Fruit fly (Drosophila melanogaster) whole organism, embryonic: ENCODE data around the gene Cyp12a4.
A peak's percentile ranks its signal among the peaks of the same experiment; 100 is the strongest.

ENCODE experiments used
- Ada2b ChIP-seq: fragments of 200-800 bp; sonication (Bioruptor generic); IDR thresholded peaks from 2 replicates; pipeline ENCODE4 v1.3.6; 2022; ENCODE audit warnings: missing biosample characterization, missing genetic modification characterization
- Antp ChIP-seq: fragments of 200-800 bp; sonication (Bioruptor generic); optimal IDR thresholded peaks from 3 replicates; lab custom pipeline; 2016; ENCODE audit warnings: missing biosample characterization, missing genetic modification characterization
- Bteb2 ChIP-seq: fragments of 200-800 bp; sonication (Bioruptor generic); optimal IDR thresholded peaks from 2 replicates; lab custom pipeline; 2016; ENCODE audit warnings: missing biosample characterization, missing genetic modification characterization
- CG10959 ChIP-seq: fragments of 200-800 bp; sonication (Bioruptor generic); IDR thresholded peaks from 2 replicates; pipeline ENCODE4 v1.3.6; 2022; ENCODE audit warnings: missing biosample characterization, missing genetic modification characterization
- CG12299 ChIP-seq: fragments of 200-800 bp; sonication (Bioruptor generic); optimal IDR thresholded peaks from 2 replicates; lab custom pipeline; 2018; ENCODE audit warnings: missing biosample characterization, mild to moderate bottlenecking, missing genetic modification characterization
- CG1233 ChIP-seq: fragments of 200-800 bp; sonication (Bioruptor generic); optimal IDR thresholded peaks from 4 replicates; lab custom pipeline; 2018; ENCODE audit warnings: missing biosample characterization, mild to moderate bottlenecking, missing genetic modification characterization
- CG14710 ChIP-seq: fragments of 200-800 bp; sonication (Bioruptor generic); optimal IDR thresholded peaks from 3 replicates; lab custom pipeline; 2019; ENCODE audit warnings: missing biosample characterization, mild to moderate bottlenecking, missing genetic modification characterization, moderate library complexity
- CG16863 ChIP-seq: fragments of 200-800 bp; sonication (Bioruptor generic); optimal IDR thresholded peaks from 3 replicates; lab custom pipeline; 2016; ENCODE audit warnings: missing biosample characterization, missing genetic modification characterization
- CG17912 ChIP-seq: fragments of 200-800 bp; sonication (Bioruptor generic); optimal IDR thresholded peaks from 2 replicates; lab custom pipeline; 2018; ENCODE audit warnings: missing biosample characterization, mild to moderate bottlenecking, missing genetic modification characterization
- CG1792 ChIP-seq: fragments of 200-800 bp; sonication (Bioruptor generic); optimal IDR thresholded peaks from 2 replicates; lab custom pipeline; 2016; ENCODE audit warnings: missing biosample characterization, missing genetic modification characterization
- CG18619 ChIP-seq: fragments of 200-800 bp; sonication (Bioruptor generic); optimal IDR thresholded peaks from 3 replicates; lab custom pipeline; 2017; ENCODE audit warnings: missing biosample characterization, mild to moderate bottlenecking, missing genetic modification characterization
- CG18764 ChIP-seq: fragments of 200-800 bp; sonication (Bioruptor generic); optimal IDR thresholded peaks from 3 replicates; lab custom pipeline; 2016; ENCODE audit warnings: missing biosample characterization, missing genetic modification characterization
- CG31224 ChIP-seq: fragments of 200-800 bp; sonication (Bioruptor generic); IDR thresholded peaks from 2 replicates; pipeline ENCODE4 v1.3.6; 2022; ENCODE audit warnings: missing biosample characterization, missing genetic modification characterization
- CG34376 ChIP-seq: fragments of 200-800 bp; sonication (Bioruptor generic); optimal IDR thresholded peaks from 2 replicates; lab custom pipeline; 2018; ENCODE audit warnings: missing biosample characterization, mild to moderate bottlenecking, missing genetic modification characterization
- CG3726 ChIP-seq: fragments of 200-800 bp; sonication (Bioruptor generic); IDR thresholded peaks from 3 replicates; pipeline ENCODE4, ENCODE4 v1.3.6; 2022; ENCODE audit warnings: missing biosample characterization, missing genetic modification characterization
- CG4328 ChIP-seq: fragments of 200-800 bp; sonication (Bioruptor generic); optimal IDR thresholded peaks from 3 replicates; lab custom pipeline; 2017; ENCODE audit warnings: missing biosample characterization, missing genetic modification reagents, missing genetic modification characterization
- CG4730 ChIP-seq: fragments of 200-800 bp; sonication (Bioruptor generic); IDR thresholded peaks from 2 replicates; pipeline ENCODE4 v1.3.6; 2022; ENCODE audit warnings: missing biosample characterization, missing genetic modification characterization
- CG6175 ChIP-seq: fragments of 200-800 bp; sonication (Bioruptor generic); IDR thresholded peaks from 3 replicates; pipeline ENCODE4 v1.3.6; 2022; ENCODE audit warnings: missing biosample characterization, missing genetic modification characterization
- CG6683 ChIP-seq: fragments of 200-800 bp; sonication (Bioruptor generic); optimal IDR thresholded peaks from 2 replicates; lab custom pipeline; 2017; ENCODE audit warnings: missing biosample characterization, mild to moderate bottlenecking, missing genetic modification characterization, missing genetic modification reagents
- CG6791 ChIP-seq: fragments of 200-800 bp; sonication (Bioruptor generic); IDR thresholded peaks from 3 replicates; pipeline ENCODE4 v1.3.6; 2022; ENCODE audit warnings: missing biosample characterization, missing genetic modification characterization; ENCODE audit not compliant: partially characterized antibody
- CG8924 ChIP-seq: fragments of 200-800 bp; optimal IDR thresholded peaks from 3 replicates; lab custom pipeline; 2019; ENCODE audit warnings: missing biosample characterization, mild to moderate bottlenecking, missing genetic modification characterization, moderate library complexity
- CG9437 ChIP-seq: fragments of 200-800 bp; sonication (Bioruptor generic); optimal IDR thresholded peaks from 2 replicates; lab custom pipeline; 2018; ENCODE audit warnings: missing biosample characterization, mild to moderate bottlenecking, missing genetic modification characterization
- Dad ChIP-seq: fragments of 200-800 bp; sonication (Bioruptor generic); optimal IDR thresholded peaks from 3 replicates; lab custom pipeline; 2016; ENCODE audit warnings: missing biosample characterization, missing genetic modification characterization
- ERR ChIP-seq: fragments of 200-800 bp; sonication (Bioruptor generic); optimal IDR thresholded peaks from 2 replicates; lab custom pipeline; 2016; ENCODE audit warnings: missing biosample characterization, missing genetic modification characterization
- Elba2 ChIP-seq: fragments of 200-800 bp; sonication (Bioruptor generic); optimal IDR thresholded peaks from 3 replicates; lab custom pipeline; 2016; ENCODE audit warnings: missing biosample characterization, missing genetic modification characterization
- Gsc ChIP-seq: fragments of 200-800 bp; sonication (Bioruptor generic); IDR thresholded peaks from 2 replicates; pipeline ENCODE4 v1.3.6; 2022; ENCODE audit warnings: missing biosample characterization, missing genetic modification characterization
- HLH54F ChIP-seq: fragments of 200-800 bp; sonication (Bioruptor generic); optimal IDR thresholded peaks from 3 replicates; lab custom pipeline; 2016; ENCODE audit warnings: missing biosample characterization, missing genetic modification characterization
- Hmx ChIP-seq: fragments of 200-800 bp; sonication (Bioruptor generic); optimal IDR thresholded peaks from 2 replicates; lab custom pipeline; 2016; ENCODE audit warnings: missing biosample characterization, missing genetic modification characterization
- Hr51 ChIP-seq, 2 experiments: fragments of 200-800 bp; sonication (Bioruptor generic); optimal IDR thresholded peaks; 2 replicates in 1 of 2; 3 replicates in 1 of 2; lab custom pipeline; 2016 to 2018; ENCODE audit warnings: missing biosample characterization in 2 of 2, missing genetic modification characterization in 2 of 2, mild to moderate bottlenecking in 1 of 2, moderate library complexity in 1 of 2
- Lhr ChIP-seq: fragments of 200-800 bp; sonication (Bioruptor generic); optimal IDR thresholded peaks from 3 replicates; lab custom pipeline; 2017; ENCODE audit warnings: mild to moderate bottlenecking, missing biosample characterization, missing genetic modification reagents, missing genetic modification characterization
- Meics ChIP-seq: fragments of 200-800 bp; sonication (Bioruptor generic); optimal IDR thresholded peaks from 2 replicates; lab custom pipeline; 2017; ENCODE audit warnings: missing biosample characterization, mild to moderate bottlenecking, missing genetic modification characterization
- NC2β ChIP-seq: fragments of 200-800 bp; sonication (Bioruptor generic); optimal IDR thresholded peaks from 2 replicates; lab custom pipeline; 2016; ENCODE audit warnings: missing biosample characterization, missing genetic modification characterization
- NK7.1 ChIP-seq: fragments of 200-800 bp; sonication (Bioruptor generic); optimal IDR thresholded peaks from 3 replicates; lab custom pipeline; 2016; ENCODE audit warnings: missing biosample characterization, missing genetic modification characterization
- NfI ChIP-seq: fragments of 200-800 bp; sonication (Bioruptor generic); optimal IDR thresholded peaks from 3 replicates; lab custom pipeline; 2018; ENCODE audit warnings: missing biosample characterization, mild to moderate bottlenecking, missing genetic modification characterization, moderate library complexity
- Rfx ChIP-seq: fragments of 200-800 bp; sonication (Bioruptor generic); IDR thresholded peaks from 2 replicates; pipeline ENCODE4 v1.3.6; 2022; ENCODE audit warnings: missing biosample characterization, missing genetic modification characterization
- Ssrp ChIP-seq: fragments of 200-800 bp; sonication (Bioruptor generic); optimal IDR thresholded peaks from 2 replicates; lab custom pipeline; 2018; ENCODE audit warnings: missing biosample characterization, mild to moderate bottlenecking, missing genetic modification characterization, moderate library complexity
- Taf1 ChIP-seq: fragments of 200-800 bp; sonication (Bioruptor generic); IDR thresholded peaks from 2 replicates; pipeline ENCODE4 v1.3.6; 2022; ENCODE audit warnings: missing biosample characterization, missing genetic modification characterization
- Xrp1 ChIP-seq: fragments of 200-800 bp; sonication (Bioruptor generic); IDR thresholded peaks from 2 replicates; pipeline ENCODE4 v1.3.6; 2022; ENCODE audit warnings: missing biosample characterization, missing genetic modification characterization
- amos ChIP-seq: fragments of 200-800 bp; sonication (Bioruptor generic); IDR thresholded peaks from 2 replicates; pipeline ENCODE4 v1.3.6; 2022; ENCODE audit warnings: missing biosample characterization, missing genetic modification characterization; ENCODE audit not compliant: partially characterized antibody
- en ChIP-seq: fragments of 200-800 bp; sonication (Bioruptor generic); optimal IDR thresholded peaks from 2 replicates; lab custom pipeline; 2016; ENCODE audit warnings: missing biosample characterization, missing genetic modification characterization
- ewg ChIP-seq: fragments of 200-800 bp; sonication (Bioruptor generic); optimal IDR thresholded peaks from 3 replicates; lab custom pipeline; 2017; ENCODE audit warnings: mild to moderate bottlenecking, missing biosample characterization, missing genetic modification reagents, missing genetic modification characterization
- fd64A ChIP-seq: fragments of 200-800 bp; sonication (Bioruptor generic); optimal IDR thresholded peaks from 3 replicates; lab custom pipeline; 2018; ENCODE audit warnings: missing biosample characterization, mild to moderate bottlenecking, missing genetic modification characterization
- hb ChIP-seq: fragments of 200-800 bp; sonication (Bioruptor generic); IDR thresholded peaks from 3 replicates; pipeline ENCODE4 v1.3.6; 2022; ENCODE audit warnings: missing biosample characterization, missing genetic modification characterization; ENCODE audit not compliant: partially characterized antibody
- pros ChIP-seq: fragments of 200-800 bp; sonication (Bioruptor generic); optimal IDR thresholded peaks from 3 replicates; lab custom pipeline; 2019; ENCODE audit warnings: missing biosample characterization, mild to moderate bottlenecking, missing genetic modification characterization, moderate library complexity
- ro ChIP-seq: fragments of 200-800 bp; sonication (Bioruptor generic); IDR thresholded peaks from 2 replicates; pipeline ENCODE4 v1.3.6; 2022; ENCODE audit warnings: missing biosample characterization, missing genetic modification characterization
- slou ChIP-seq: fragments of 200-800 bp; sonication (Bioruptor generic); optimal IDR thresholded peaks from 3 replicates; lab custom pipeline; 2016; ENCODE audit warnings: missing biosample characterization, missing genetic modification characterization
- sqz ChIP-seq: fragments of 200-800 bp; sonication (Bioruptor generic); optimal IDR thresholded peaks from 3 replicates; lab custom pipeline; 2018; ENCODE audit warnings: missing biosample characterization, mild to moderate bottlenecking, missing genetic modification characterization
- tgo ChIP-seq: fragments of 200-800 bp; sonication (Bioruptor generic); IDR thresholded peaks from 3 replicates; pipeline ENCODE4 v1.3.6; 2022; ENCODE audit warnings: missing biosample characterization, missing genetic modification characterization
- tll ChIP-seq, 2 experiments: fragments of 200-800 bp in 1 of 2; fragments of >200 bp in 1 of 2; sonication (Bioruptor generic) in 1 of 2; optimal IDR thresholded peaks; 2 replicates each; lab custom pipeline; 2017 to 2019; ENCODE audit warnings: missing biosample characterization in 2 of 2, missing genetic modification characterization in 2 of 2, mild to moderate bottlenecking in 1 of 2, moderate library complexity in 1 of 2
- vfl ChIP-seq: fragments of 200-800 bp; sonication (Bioruptor generic); optimal IDR thresholded peaks from 2 replicates; lab custom pipeline; 2016; ENCODE audit warnings: missing biosample characterization, missing genetic modification characterization

Cyp12a4 gene

DNA sequence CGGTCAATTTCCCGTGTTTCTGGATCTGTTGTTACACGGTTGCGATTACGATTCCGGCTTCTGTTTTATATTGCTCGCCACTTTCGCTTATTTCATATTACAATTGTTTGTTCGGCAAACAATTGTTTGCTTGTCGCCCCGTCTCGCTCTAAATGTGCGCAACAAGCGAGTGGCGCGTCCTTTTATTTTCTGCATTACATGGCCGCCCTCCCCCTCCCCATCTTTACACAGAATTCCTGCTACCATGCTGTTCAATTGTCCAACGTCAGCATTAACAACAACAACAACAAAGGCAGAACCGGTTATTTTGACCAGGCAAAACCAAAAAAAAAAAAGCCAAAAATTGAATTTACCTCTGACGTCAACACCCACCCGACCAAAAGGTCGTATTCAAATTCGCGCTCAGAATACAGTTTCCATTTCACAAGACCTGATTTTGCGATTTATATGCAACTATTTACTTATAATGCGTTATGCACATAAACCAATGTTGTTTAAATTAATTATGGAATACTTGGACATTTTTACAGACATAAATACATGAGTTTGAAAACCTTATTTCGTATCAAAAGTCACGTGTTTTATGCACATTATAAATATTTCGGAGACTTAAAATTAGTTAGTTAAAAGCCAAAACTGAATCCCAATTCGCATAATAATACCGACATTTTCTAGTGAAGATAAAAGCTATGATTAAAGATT is 31.3 kb downstream of the Cyp12a4 start:
- TF ChIP-seq tll (GFP tag; optimal IDR thresholded peaks at IDR 0.05; lab: Kevin White, UChicago): no peak
- TF ChIP-seq CG4328 (GFP tag; lab: Kevin White, UChicago): no peak
- no peak for TF ChIP-seq CG18619 (GFP tag; lab: Kevin White, UChicago)
- no peak for TF ChIP-seq vfl (GFP tag; lab: Kevin White, UChicago)
- TF ChIP-seq CG31224: no peak
- no peak for TF ChIP-seq Dad (GFP tag; lab: Kevin White, UChicago)
- TF ChIP-seq Meics (GFP tag; lab: Kevin White, UChicago): no peak
- TF ChIP-seq pros: no peak
- TF ChIP-seq sqz (GFP tag; lab: Kevin White, UChicago): peak; percentile 97
- TF ChIP-seq CG1792 (GFP tag; lab: Kevin White, UChicago): no peak
- TF ChIP-seq Elba2 (GFP tag; lab: Kevin White, UChicago): no peak
- no peak for TF ChIP-seq CG16863 (GFP tag; lab: Kevin White, UChicago)
- no peak for TF ChIP-seq Gsc
- no peak for TF ChIP-seq CG4730 (GFP tag; lab: Robert Waterston, UW)
- no peak for TF ChIP-seq CG34376 (GFP tag; lab: Kevin White, UChicago)
- TF ChIP-seq CG6791: no peak
- TF ChIP-seq Antp: no peak
- no peak for TF ChIP-seq hb (GFP tag; lab: Robert Waterston, UW)
- TF ChIP-seq CG6175 (GFP tag; lab: Robert Waterston, UW): no peak
- no peak for TF ChIP-seq CG1233 (GFP tag; lab: Kevin White, UChicago)
- TF ChIP-seq CG3726: no peak
- no peak for TF ChIP-seq Ssrp (tag; lab: Kevin White, UChicago)
- no peak for TF ChIP-seq Hr51 (GFP tag; optimal IDR thresholded peaks at IDR 0.05; lab: Kevin White, UChicago)
- TF ChIP-seq CG12299 (tag; lab: Kevin White, UChicago): no peak
- no peak for TF ChIP-seq HLH54F (GFP tag; lab: Kevin White, UChicago)
- no peak for TF ChIP-seq CG18764 (GFP tag; lab: Kevin White, UChicago)
- TF ChIP-seq en (GFP tag; lab: Kevin White, UChicago): no peak
- TF ChIP-seq CG6683 (GFP tag; lab: Kevin White, UChicago): no peak
- no peak for TF ChIP-seq Lhr (GFP tag; lab: Kevin White, UChicago)
- TF ChIP-seq slou: no peak
- no peak for TF ChIP-seq tgo (GFP tag; lab: Robert Waterston, UW)
- TF ChIP-seq CG17912 (GFP tag; lab: Kevin White, UChicago): no peak
- no peak for TF ChIP-seq Ada2b (GFP tag; lab: Robert Waterston, UW)
- no peak for TF ChIP-seq CG9437 (GFP tag; lab: Kevin White, UChicago)
- peak; percentile 24; the same call in 1 of the 2 replicates for TF ChIP-seq Xrp1 (GFP tag; lab: Robert Waterston, UW)
- peak; percentile 56 for TF ChIP-seq CG8924 (tag; lab: Kevin White, UChicago)
- TF ChIP-seq ewg (GFP tag; lab: Kevin White, UChicago): peak; percentile 8
- no peak; the same call in 1 of the 2 replicates for TF ChIP-seq amos (GFP tag; lab: Robert Waterston, UW)
- no peak for TF ChIP-seq Hmx (GFP tag; lab: Kevin White, UChicago)
- TF ChIP-seq fd64A (GFP tag; lab: Kevin White, UChicago): no peak
- no peak for TF ChIP-seq NK7.1 (GFP tag; lab: Kevin White, UChicago)
- TF ChIP-seq NfI (GFP tag; lab: Kevin White, UChicago): no peak
- no peak for TF ChIP-seq ERR
- TF ChIP-seq Rfx (GFP tag; lab: Robert Waterston, UW): peak; percentile 13; the same call in 1 of the 2 replicates
- no peak for TF ChIP-seq NC2β (GFP tag; lab: Kevin White, UChicago)
- TF ChIP-seq Bteb2 (GFP tag; lab: Kevin White, UChicago): no peak
- no peak for TF ChIP-seq CG10959 (GFP tag; lab: Robert Waterston, UW)
- no peak for TF ChIP-seq Taf1 (GFP tag; lab: Robert Waterston, UW)
- no peak for TF ChIP-seq ro (GFP tag; lab: Robert Waterston, UW)
- TF ChIP-seq CG14710 (tag; lab: Kevin White, UChicago): no peak
